Fruit fly (Drosophila melanogaster) whole organism, adult: ENCODE measurements around the gene simj.
A peak's percentile ranks its signal among the peaks of the same experiment; 100 is the strongest.

Experiments used
- CG11617 ChIP-seq: fragments of 200-800 bp; sonication (Bioruptor generic); optimal IDR thresholded peaks from 2 replicates; lab custom pipeline; 2017; ENCODE audit warnings: mild to moderate bottlenecking, missing biosample characterization, missing genetic modification reagents, missing genetic modification characterization
- CG12768 ChIP-seq: fragments of 200-800 bp; sonication (Bioruptor generic); optimal IDR thresholded peaks from 2 replicates; lab custom pipeline; 2017; ENCODE audit warnings: missing biosample characterization, missing genetic modification characterization, mild to moderate bottlenecking, moderate library complexity, missing genetic modification reagents
- CG14711 ChIP-seq: fragments of 200-800 bp; sonication (Bioruptor generic); optimal IDR thresholded peaks from 2 replicates; lab custom pipeline; 2018; ENCODE audit warnings: missing biosample characterization, mild to moderate bottlenecking, missing genetic modification characterization, moderate library complexity
- CG1620 ChIP-seq: fragments of 200-800 bp; sonication (Bioruptor generic); optimal IDR thresholded peaks from 2 replicates; lab custom pipeline; 2016; ENCODE audit warnings: missing biosample characterization, missing genetic modification characterization
- CG33017 ChIP-seq: fragments of 200-800 bp; sonication (Bioruptor generic); optimal IDR thresholded peaks from 2 replicates; lab custom pipeline; 2018; ENCODE audit warnings: missing biosample characterization, mild to moderate bottlenecking, missing genetic modification characterization, moderate library complexity
- CG5204 ChIP-seq: fragments of 200-800 bp; sonication (Bioruptor generic); optimal IDR thresholded peaks from 2 replicates; lab custom pipeline; 2016; ENCODE audit warnings: missing biosample characterization, missing genetic modification characterization
- CG7045 ChIP-seq: fragments of 200-800 bp; sonication (Bioruptor generic); optimal IDR thresholded peaks from 2 replicates; lab custom pipeline; 2017; ENCODE audit warnings: missing biosample characterization, mild to moderate bottlenecking, missing genetic modification characterization
- CG7101 ChIP-seq: fragments of 200-800 bp; sonication (Bioruptor generic); optimal IDR thresholded peaks from 2 replicates; lab custom pipeline; 2018; ENCODE audit warnings: missing biosample characterization, mild to moderate bottlenecking, missing genetic modification characterization, moderate library complexity
- Clk ChIP-seq: fragments of 200-800 bp; sonication (Bioruptor generic); optimal IDR thresholded peaks from 2 replicates; lab custom pipeline; 2017; ENCODE audit warnings: missing biosample characterization, missing genetic modification characterization
- Crg-1 ChIP-seq: fragments of 200-800 bp; sonication (Bioruptor generic); optimal IDR thresholded peaks from 2 replicates; lab custom pipeline; 2016; ENCODE audit warnings: missing biosample characterization, missing genetic modification characterization
- Hr96 ChIP-seq: fragments of 200-800 bp; sonication (Bioruptor generic); optimal IDR thresholded peaks from 2 replicates; lab custom pipeline; 2016; ENCODE audit warnings: missing biosample characterization, missing genetic modification characterization
- Mnt ChIP-seq: fragments of 200-800 bp; sonication (Bioruptor generic); optimal IDR thresholded peaks from 2 replicates; lab custom pipeline; 2016; ENCODE audit warnings: missing biosample characterization, mild to moderate bottlenecking, missing genetic modification characterization
- bab1 ChIP-seq: fragments of 200-800 bp; sonication (Bioruptor generic); optimal IDR thresholded peaks from 3 replicates; lab custom pipeline; 2019; ENCODE audit warnings: missing biosample characterization, mild to moderate bottlenecking, missing genetic modification characterization, moderate library complexity
- cic ChIP-seq: fragments of 200-800 bp; sonication (Bioruptor generic); optimal IDR thresholded peaks from 2 replicates; lab custom pipeline; 2017; ENCODE audit warnings: missing biosample characterization, mild to moderate bottlenecking, missing genetic modification characterization, moderate library complexity
- cnc ChIP-seq, 2 experiments: fragments of >200 bp; optimal IDR thresholded peaks; 2 replicates each; lab custom pipeline; 2017
- kay ChIP-seq: fragments of 200-800 bp; sonication (Bioruptor generic); peaks from one replicate; lab custom pipeline; 2016; ENCODE audit warnings: missing biosample characterization, missing genetic modification characterization, borderline replicate concordance
- ovo ChIP-seq: fragments of 200-800 bp; sonication (Bioruptor generic); optimal IDR thresholded peaks from 2 replicates; lab custom pipeline; 2016; ENCODE audit warnings: missing biosample characterization, missing genetic modification characterization
- pad ChIP-seq: fragments of 200-800 bp; sonication (Bioruptor generic); optimal IDR thresholded peaks from 3 replicates; lab custom pipeline; 2017; ENCODE audit warnings: missing biosample characterization, missing genetic modification characterization, mild to moderate bottlenecking, moderate library complexity, missing genetic modification reagents
- tj ChIP-seq: fragments of 200-800 bp; sonication (Bioruptor generic); optimal IDR thresholded peaks from 3 replicates; lab custom pipeline; 2017; ENCODE audit warnings: missing biosample characterization, mild to moderate bottlenecking, missing genetic modification characterization, moderate library complexity
- toe ChIP-seq: fragments of 200-800 bp; sonication (Bioruptor generic); optimal IDR thresholded peaks from 2 replicates; lab custom pipeline; 2016; ENCODE audit warnings: missing biosample characterization, missing genetic modification characterization

The simj gene

DNA sequence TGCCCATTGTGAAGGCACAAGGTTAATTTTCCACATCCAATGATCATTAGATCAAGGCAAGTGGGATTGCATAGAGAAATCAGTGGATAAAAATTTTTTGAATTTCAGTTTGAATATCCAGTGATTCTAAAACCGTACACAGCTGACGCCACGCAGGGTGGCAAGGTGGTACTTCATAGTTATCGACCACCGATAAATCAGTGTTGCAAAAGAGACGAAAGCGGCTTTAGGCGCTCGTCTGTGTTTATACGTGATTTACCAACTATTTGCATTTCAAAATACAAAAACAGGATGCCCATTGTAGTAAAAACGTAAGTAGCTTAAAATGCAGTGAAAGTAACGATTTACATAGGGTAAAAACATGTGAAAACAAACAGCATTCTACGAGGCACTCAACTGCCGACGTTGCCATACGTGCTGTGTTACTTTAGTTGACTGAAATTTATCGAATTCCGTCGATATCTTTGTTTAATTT is 33.6 kb upstream of the simj start, which contains the start of the genes CG42535, CG34001 and hay:
TSS of gene CG42535 (minus strand) at position 51 of the 475 bp plus-strand sequence.
TSS of gene CG34001 (plus strand) at position 195 of the 475 bp plus-strand sequence.
TSS of gene hay (plus strand) at position 195 of the 475 bp plus-strand sequence.
- TF ChIP-seq pad (GFP tag; lab: Kevin White, UChicago), result peak; percentile 16
- peak; percentile 11 for TF ChIP-seq CG7101 (tag; lab: Kevin White, UChicago)
- TF ChIP-seq Mnt (GFP tag; lab: Kevin White, UChicago), result no peak
- peak; percentile 4 for TF ChIP-seq CG14711 (tag; lab: Kevin White, UChicago)
- TF ChIP-seq CG11617 (GFP tag; lab: Kevin White, UChicago), result no peak
- TF ChIP-seq bab1, result peak; percentile 24
- peak; percentile 1 for TF ChIP-seq Hr96 (GFP tag; lab: Kevin White, UChicago)
- no peak for TF ChIP-seq CG33017 (tag; lab: Kevin White, UChicago)

DNA sequence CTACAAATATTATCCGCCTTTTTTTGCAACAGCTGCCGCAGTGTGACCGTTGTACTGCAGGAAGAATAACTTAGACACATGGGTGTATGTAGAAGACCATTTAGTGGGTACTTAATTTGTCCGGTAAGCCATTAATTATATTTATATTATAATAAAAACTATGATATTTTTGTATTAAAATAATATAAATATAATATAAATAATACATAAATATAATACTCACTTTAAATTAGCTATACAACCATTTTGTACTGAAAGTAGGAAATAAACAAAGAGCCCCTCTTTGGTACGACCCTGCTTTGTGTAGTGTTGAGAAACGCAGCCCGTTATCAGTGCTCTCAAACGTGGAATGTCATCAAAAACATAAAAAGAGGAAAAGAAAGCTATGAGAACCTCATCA is 26.7 kb upstream of the simj start, which contains the start of gene Cnep1r2:
TSS of gene Cnep1r2 (plus strand) at position 328 of the 400 bp plus-strand sequence.
- peak; percentile 97 for TF ChIP-seq CG33017 (tag; lab: Kevin White, UChicago)
- peak; percentile 91 for TF ChIP-seq Crg-1 (GFP tag; lab: Kevin White, UChicago)
- peak; percentile 90 for TF ChIP-seq pad (GFP tag; lab: Kevin White, UChicago)
- TF ChIP-seq cic (GFP tag; lab: Kevin White, UChicago), result peak; percentile 81
- TF ChIP-seq CG7101 (tag; lab: Kevin White, UChicago), result peak; percentile 98
- TF ChIP-seq bab1, result peak; percentile 91
- TF ChIP-seq kay (GFP tag; lab: Kevin White, UChicago), result peak; percentile 39
- TF ChIP-seq CG7045 (GFP tag; lab: Kevin White, UChicago), result peak; percentile 97
- TF ChIP-seq CG14711 (tag; lab: Kevin White, UChicago), result peak; percentile 93
- peak; percentile 96 for TF ChIP-seq ovo (GFP tag; lab: Kevin White, UChicago)
- TF ChIP-seq CG1620 (GFP tag; lab: Kevin White, UChicago), result peak; percentile 81
- TF ChIP-seq toe, result peak; percentile 89
- TF ChIP-seq Hr96 (GFP tag; lab: Kevin White, UChicago), result no peak
- peak; percentile 95 for TF ChIP-seq CG12768
- TF ChIP-seq Clk (GFP tag; lab: Kevin White, UChicago), result peak; percentile 84
- TF ChIP-seq cnc (optimal IDR thresholded peaks at IDR 0.05; lab: Kevin White, UChicago), result no peak
- peak; percentile 77 for TF ChIP-seq Mnt (GFP tag; lab: Kevin White, UChicago)
- TF ChIP-seq CG11617 (GFP tag; lab: Kevin White, UChicago), result peak; percentile 95
- TF ChIP-seq tj (GFP tag; lab: Kevin White, UChicago), result peak; percentile 80
- no peak for TF ChIP-seq CG5204 (GFP tag; lab: Kevin White, UChicago)

DNA sequence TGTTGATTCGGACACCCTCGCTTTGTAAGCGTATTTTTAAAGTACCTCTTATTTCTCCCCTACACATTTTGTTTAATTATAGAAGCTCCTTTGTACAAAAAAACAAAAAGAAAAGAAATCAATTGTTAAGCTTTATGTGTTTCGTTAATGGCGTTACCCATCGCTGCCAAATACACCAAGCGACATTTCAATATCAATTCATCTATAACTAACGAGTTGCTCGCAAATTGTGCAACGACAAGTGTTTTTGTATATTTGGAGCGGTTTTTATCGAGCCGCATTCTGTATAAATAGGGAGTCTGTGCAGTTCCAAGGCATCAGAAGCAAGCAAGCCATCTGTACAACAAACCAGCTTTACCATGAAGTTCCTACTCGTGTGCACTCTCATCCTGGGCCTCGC is 25.1 kb upstream of the simj start, which contains the start of gene CG18628:
TSS of gene CG18628 (plus strand) at position 301 of the 400 bp plus-strand sequence.
- TF ChIP-seq CG11617 (GFP tag; lab: Kevin White, UChicago) (no peak), tj (GFP tag; lab: Kevin White, UChicago) (no peak), toe (no peak), Clk (GFP tag; lab: Kevin White, UChicago) (no peak), CG33017 (tag; lab: Kevin White, UChicago) (no peak), Mnt (GFP tag; lab: Kevin White, UChicago) (no peak), Hr96 (GFP tag; lab: Kevin White, UChicago) (no peak), CG5204 (GFP tag; lab: Kevin White, UChicago) (no peak), Crg-1 (GFP tag; lab: Kevin White, UChicago) (no peak), CG7101 (tag; lab: Kevin White, UChicago) (no peak), CG7045 (GFP tag; lab: Kevin White, UChicago) (no peak), bab1 (no peak), pad (GFP tag; lab: Kevin White, UChicago) (no peak), CG1620 (GFP tag; lab: Kevin White, UChicago) (no peak), cic (GFP tag; lab: Kevin White, UChicago) (no peak)

dm6 chr3L:10641589-10641988 is 22.9 kb upstream of the simj start, which contains the start of gene CG14154:
Gene CG14154 (plus strand): TSS chr3L:10641889.
- TF ChIP-seq ovo (GFP tag; lab: Kevin White, UChicago), result no peak
- no peak for TF ChIP-seq CG12768
- TF ChIP-seq CG7045 (GFP tag; lab: Kevin White, UChicago), result no peak
- TF ChIP-seq pad (GFP tag; lab: Kevin White, UChicago), result no peak
- TF ChIP-seq cic (GFP tag; lab: Kevin White, UChicago), result no peak
- no peak for TF ChIP-seq CG7101 (tag; lab: Kevin White, UChicago)
- TF ChIP-seq bab1, result no peak
- no peak for TF ChIP-seq Hr96 (GFP tag; lab: Kevin White, UChicago)
- TF ChIP-seq kay (GFP tag; lab: Kevin White, UChicago), result no peak
- TF ChIP-seq Crg-1 (GFP tag; lab: Kevin White, UChicago), result no peak
- no peak for TF ChIP-seq tj (GFP tag; lab: Kevin White, UChicago)
- TF ChIP-seq CG1620 (GFP tag; lab: Kevin White, UChicago), result no peak
- TF ChIP-seq cnc (optimal IDR thresholded peaks at IDR 0.05; lab: Kevin White, UChicago), result no peak
- TF ChIP-seq CG14711 (tag; lab: Kevin White, UChicago), result no peak
- no peak for TF ChIP-seq CG11617 (GFP tag; lab: Kevin White, UChicago)
- TF ChIP-seq Clk (GFP tag; lab: Kevin White, UChicago), result no peak
- no peak for TF ChIP-seq toe
- no peak for TF ChIP-seq CG33017 (tag; lab: Kevin White, UChicago)
- TF ChIP-seq Mnt (GFP tag; lab: Kevin White, UChicago), result no peak
- TF ChIP-seq CG5204 (GFP tag; lab: Kevin White, UChicago), result no peak

- TF ChIP-seq Mnt (GFP tag; lab: Kevin White, UChicago) (no peak), bab1 (no peak), CG5204 (GFP tag; lab: Kevin White, UChicago) (no peak), CG12768 (no peak), CG33017 (tag; lab: Kevin White, UChicago) (no peak), tj (GFP tag; lab: Kevin White, UChicago) (no peak), toe (no peak), Crg-1 (GFP tag; lab: Kevin White, UChicago) (no peak), CG11617 (GFP tag; lab: Kevin White, UChicago) (no peak), cic (GFP tag; lab: Kevin White, UChicago) (no peak), Clk (GFP tag; lab: Kevin White, UChicago) (no peak), CG14711 (tag; lab: Kevin White, UChicago) (no peak), Hr96 (GFP tag; lab: Kevin White, UChicago) (no peak), pad (GFP tag; lab: Kevin White, UChicago) (no peak)
These were observed 21.3 kb upstream of the simj start, which contains the start of gene CG14153 for dm6 chr3L:10643228-10643627. Gene CG14153 (plus strand): TSS chr3L:10643528.
